Worm (Caenorhabditis elegans): ENCODE measurements around the gene Y62F5A.12.

The Y62F5A.12 gene

ce11 chrII:11484600-11484999, 49.7 kb downstream of the Y62F5A.12 start:
- TF ChIP-seq pha-4 (tag; optimal IDR thresholded peaks at IDR 0.05) (no peak), F57C9.4 (tag; optimal IDR thresholded peaks at IDR 0.05) (peak; percentile 72), tlf-1 (GFP tag; optimal IDR thresholded peaks at IDR 0.05) (peak; percentile 76), ama-1 (optimal IDR thresholded peaks at IDR 0.05) (no peak), ama-1 (GFP tag; optimal IDR thresholded peaks at IDR 0.05) (peak; percentile 92 to 93), ZK185.1 (tag; optimal IDR thresholded peaks at IDR 0.05; ENCODE audit: poor library complexity, severe bottlenecking) (peak; percentile 95), B0336.3 (GFP tag; IDR thresholded peaks at IDR 0.05) (peak; percentile 87), madf-8 (GFP tag; conservative IDR thresholded peaks at IDR 0.05) (peak; percentile 49), sea-2 (GFP tag; IDR thresholded peaks at IDR 0.05) (peak; percentile 86), xnd-1 (tag; optimal IDR thresholded peaks at IDR 0.05) (peak; percentile 15), sdz-38 (tag; optimal IDR thresholded peaks at IDR 0.05) (no peak), ztf-18 (tag; optimal IDR thresholded peaks at IDR 0.05) (peak; percentile 89), F52B5.7 (tag; optimal IDR thresholded peaks at IDR 0.05) (peak; percentile 98), hmg-20 (GFP tag; IDR thresholded peaks at IDR 0.05) (peak; percentile 88), madf-3 (GFP tag; IDR thresholded peaks at IDR 0.05) (0 out of 2 replicates have a peak, but pooled peaks have one; percentile 44), somi-1 (GFP tag; optimal IDR thresholded peaks at IDR 0.05) (peak; percentile 88), dpff-1 (tag; optimal IDR thresholded peaks at IDR 0.05) (peak; percentile 52), attf-5 (GFP tag; optimal IDR thresholded peaks at IDR 0.05) (peak; percentile 91), F55B11.4 (tag; optimal IDR thresholded peaks at IDR 0.05; ENCODE audit: borderline replicate concordance, insufficient read depth) (no peak), snpc-1.3 (tag; optimal IDR thresholded peaks at IDR 0.05; ENCODE audit: insufficient read depth) (peak; percentile 97), C17E4.6 (GFP tag; IDR thresholded peaks at IDR 0.05) (peak; percentile 69), ekl-4 (GFP tag; IDR thresholded peaks at IDR 0.05) (peak; percentile 92), nhr-27 (tag; optimal IDR thresholded peaks at IDR 0.05) (peak; percentile 97), T07F8.4 (tag; optimal IDR thresholded peaks at IDR 0.05) (peak; percentile 93), lin-40 (tag; optimal IDR thresholded peaks at IDR 0.05) (peak; percentile 66), atf-7 (tag; optimal IDR thresholded peaks at IDR 0.05) (peak; percentile 86), ceh-100 (GFP tag; IDR thresholded peaks at IDR 0.05) (peak; percentile 82), Y95B8A.8 (GFP tag; IDR thresholded peaks at IDR 0.05) (0 out of 2 replicates have a peak, but pooled peaks have one; percentile 31), snpc-3.4 (tag; optimal IDR thresholded peaks at IDR 0.05) (peak; percentile 93), nhr-90 (tag; optimal IDR thresholded peaks at IDR 0.05) (peak; percentile 97), egrh-3 (GFP tag; IDR thresholded peaks at IDR 0.05) (peak; percentile 50), ets-4 (GFP tag; optimal IDR thresholded peaks at IDR 0.05) (peak; percentile 94), B0035.1 (tag; optimal IDR thresholded peaks at IDR 0.05) (peak; percentile 76), B0261.1 (tag; optimal IDR thresholded peaks at IDR 0.05) (peak; percentile 98), ceh-27 (GFP tag; optimal IDR thresholded peaks at IDR 0.05) (peak; percentile 94), die-1 (tag; optimal IDR thresholded peaks at IDR 0.05) (peak; percentile 98), F22D6.2 (tag; optimal IDR thresholded peaks at IDR 0.05) (peak; percentile 63), dpl-1 (GFP tag; optimal IDR thresholded peaks at IDR 0.05) (peak; percentile 17), B0019.2 (GFP tag; conservative IDR thresholded peaks at IDR 0.05) (peak; percentile 72), mxl-1 (tag; optimal IDR thresholded peaks at IDR 0.05) (peak; percentile 98), rpc-1 (optimal IDR thresholded peaks at IDR 0.05) (peak; percentile 84), rpc-1 (tag; optimal IDR thresholded peaks at IDR 0.05) (peak; percentile 99), sptf-2 (GFP tag; optimal IDR thresholded peaks at IDR 0.05) (peak; percentile 98), F49E8.2 (tag; optimal IDR thresholded peaks at IDR 0.05; ENCODE audit: insufficient read depth) (peak; percentile 24), aptf-3 (GFP tag; IDR thresholded peaks at IDR 0.05) (0 out of 2 replicates have a peak, but pooled peaks have one; percentile 58), madf-6 (GFP tag; IDR thresholded peaks at IDR 0.05) (peak; percentile 86), nfyb-1 (GFP tag; IDR thresholded peaks at IDR 0.05) (peak; percentile 93), lsl-1 (GFP tag; optimal IDR thresholded peaks at IDR 0.05) (peak; percentile 82), ccch-3 (GFP tag; optimal IDR thresholded peaks at IDR 0.05) (peak; percentile 67)

Measured in whole organism, young adult.